Fruit fly (Drosophila melanogaster) whole organism, embryonic: Measurements from ENCODE around the gene Dscam3.

Experiments
- Antp ChIP-seq: fragments of 200-800 bp; sonication (Bioruptor generic); optimal IDR thresholded peaks from 3 replicates; lab custom pipeline; 2016; ENCODE audit warnings: missing biosample characterization, missing genetic modification characterization
- Awh ChIP-seq: fragments of 200-800 bp; sonication (Bioruptor generic); IDR thresholded peaks from 2 replicates; pipeline ENCODE4, ENCODE4 v1.3.6; 2022; ENCODE audit warnings: missing biosample characterization, missing genetic modification characterization
- CG13296 ChIP-seq: fragments of 200-800 bp; sonication (Bioruptor generic); optimal IDR thresholded peaks from 3 replicates; lab custom pipeline; 2018; ENCODE audit warnings: missing biosample characterization, mild to moderate bottlenecking, missing genetic modification characterization
- CG14965 ChIP-seq: fragments of 200-800 bp; sonication (Bioruptor generic); optimal IDR thresholded peaks from 2 replicates; lab custom pipeline; 2016; ENCODE audit warnings: missing biosample characterization, missing genetic modification characterization, borderline replicate concordance
- CG16863 ChIP-seq: fragments of 200-800 bp; sonication (Bioruptor generic); optimal IDR thresholded peaks from 3 replicates; lab custom pipeline; 2016; ENCODE audit warnings: missing biosample characterization, missing genetic modification characterization
- CG18262 ChIP-seq: fragments of 200-800 bp; optimal IDR thresholded peaks from 3 replicates; lab custom pipeline; 2019; ENCODE audit warnings: missing biosample characterization, mild to moderate bottlenecking, missing genetic modification characterization, moderate library complexity
- CG34376 ChIP-seq: fragments of 200-800 bp; sonication (Bioruptor generic); optimal IDR thresholded peaks from 2 replicates; lab custom pipeline; 2018; ENCODE audit warnings: missing biosample characterization, mild to moderate bottlenecking, missing genetic modification characterization
- CG43689 ChIP-seq: fragments of 200-800 bp; sonication (Bioruptor generic); IDR thresholded peaks from 2 replicates; pipeline ENCODE4 v1.3.6; 2022; ENCODE audit warnings: missing biosample characterization, missing genetic modification characterization
- CG4424 ChIP-seq: fragments of 200-800 bp; sonication (Bioruptor generic); optimal IDR thresholded peaks from 3 replicates; lab custom pipeline; 2016; ENCODE audit warnings: missing biosample characterization, missing genetic modification characterization
- CG5953 ChIP-seq: fragments of 200-800 bp; sonication (Bioruptor generic); IDR thresholded peaks from 2 replicates; pipeline ENCODE4 v1.3.6; 2022; ENCODE audit warnings: missing biosample characterization, missing genetic modification characterization
- CG6175 ChIP-seq: fragments of 200-800 bp; sonication (Bioruptor generic); IDR thresholded peaks from 3 replicates; pipeline ENCODE4 v1.3.6; 2022; ENCODE audit warnings: missing biosample characterization, missing genetic modification characterization
- CG6791 ChIP-seq: fragments of 200-800 bp; sonication (Bioruptor generic); IDR thresholded peaks from 3 replicates; pipeline ENCODE4 v1.3.6; 2022; ENCODE audit warnings: missing biosample characterization, missing genetic modification characterization; ENCODE audit not compliant: partially characterized antibody
- CG7745 ChIP-seq: fragments of 200-800 bp; sonication (Bioruptor generic); optimal IDR thresholded peaks from 2 replicates; lab custom pipeline; 2018; ENCODE audit warnings: missing biosample characterization, mild to moderate bottlenecking, missing genetic modification characterization, moderate library complexity
- CG8290 ChIP-seq, 3 experiments: fragments of 200-800 bp; sonication (Bioruptor generic); optimal IDR thresholded peaks; 2 replicates each; lab custom pipeline; 2016 to 2019; ENCODE audit warnings: missing biosample characterization in 3 of 3, missing genetic modification characterization in 3 of 3, mild to moderate bottlenecking in 2 of 3, moderate library complexity in 1 of 3
- CG9609 ChIP-seq: fragments of 200-800 bp; sonication (Bioruptor generic); optimal IDR thresholded peaks from 3 replicates; lab custom pipeline; 2016; ENCODE audit warnings: missing biosample characterization, missing genetic modification characterization
- CTCF ChIP-seq: fragments of 200-800 bp; sonication (Bioruptor generic); optimal IDR thresholded peaks from 2 replicates; lab custom pipeline; 2017; ENCODE audit warnings: missing biosample characterization, mild to moderate bottlenecking, missing genetic modification characterization, moderate library complexity
- CoRest ChIP-seq: fragments of 200-800 bp; sonication (Bioruptor generic); optimal IDR thresholded peaks from 3 replicates; lab custom pipeline; 2018; ENCODE audit warnings: missing biosample characterization, mild to moderate bottlenecking, missing genetic modification characterization, moderate library complexity
- Elba2 ChIP-seq: fragments of 200-800 bp; sonication (Bioruptor generic); optimal IDR thresholded peaks from 3 replicates; lab custom pipeline; 2016; ENCODE audit warnings: missing biosample characterization, missing genetic modification characterization
- Ets65A ChIP-seq: fragments of 200-800 bp; sonication (Bioruptor generic); peaks from one replicate; lab custom pipeline; 2016; ENCODE audit warnings: missing biosample characterization, missing genetic modification characterization
- Ets97D ChIP-seq: fragments of 200-800 bp; sonication (Bioruptor generic); optimal IDR thresholded peaks from 3 replicates; lab custom pipeline; 2016; ENCODE audit warnings: missing biosample characterization, missing genetic modification characterization
- H2.0 ChIP-seq: fragments of 200-800 bp; sonication (Bioruptor generic); IDR thresholded peaks from 2 replicates; pipeline ENCODE4 v1.3.6; 2022; ENCODE audit warnings: missing biosample characterization, missing genetic modification characterization
- HHEX ChIP-seq: fragments of 200-800 bp; sonication (Bioruptor generic); optimal IDR thresholded peaks from 3 replicates; lab custom pipeline; 2017; ENCODE audit warnings: missing biosample characterization, mild to moderate bottlenecking, missing genetic modification characterization, missing genetic modification reagents
- Hsf ChIP-seq: fragments of 200-800 bp; sonication (Bioruptor generic); optimal IDR thresholded peaks from 3 replicates; lab custom pipeline; 2016; ENCODE audit warnings: missing biosample characterization, missing genetic modification characterization
- MESR4 ChIP-seq: fragments of 200-800 bp; sonication (Bioruptor generic); optimal IDR thresholded peaks from 2 replicates; lab custom pipeline; 2018; ENCODE audit warnings: missing biosample characterization, mild to moderate bottlenecking, missing genetic modification characterization, moderate library complexity
- Max ChIP-seq: fragments of 200-800 bp; sonication (Bioruptor generic); optimal IDR thresholded peaks from 2 replicates; lab custom pipeline; 2016; ENCODE audit warnings: missing biosample characterization, mild to moderate bottlenecking, missing genetic modification characterization
- NfI ChIP-seq: fragments of 200-800 bp; sonication (Bioruptor generic); optimal IDR thresholded peaks from 3 replicates; lab custom pipeline; 2018; ENCODE audit warnings: missing biosample characterization, mild to moderate bottlenecking, missing genetic modification characterization, moderate library complexity
- Oli ChIP-seq: fragments of 200-800 bp; sonication (Bioruptor generic); optimal IDR thresholded peaks from 2 replicates; lab custom pipeline; 2018; ENCODE audit warnings: missing biosample characterization, mild to moderate bottlenecking, missing genetic modification characterization, moderate library complexity
- Ptx1 ChIP-seq: fragments of 200-800 bp; sonication (Bioruptor generic); IDR thresholded peaks from 2 replicates; pipeline ENCODE4 v1.3.6; 2022; ENCODE audit warnings: missing biosample characterization, missing genetic modification characterization
- Scr ChIP-seq: fragments of 200-800 bp; sonication (Bioruptor generic); IDR thresholded peaks from 2 replicates; pipeline ENCODE4 v1.3.6; 2022; ENCODE audit warnings: missing biosample characterization, missing genetic modification characterization; ENCODE audit not compliant: partially characterized antibody
- Six4 ChIP-seq: fragments of 200-800 bp; sonication (Bioruptor generic); optimal IDR thresholded peaks from 2 replicates; lab custom pipeline; 2016; ENCODE audit warnings: missing biosample characterization, missing genetic modification characterization
- Ssrp ChIP-seq: fragments of 200-800 bp; sonication (Bioruptor generic); optimal IDR thresholded peaks from 2 replicates; lab custom pipeline; 2018; ENCODE audit warnings: missing biosample characterization, mild to moderate bottlenecking, missing genetic modification characterization, moderate library complexity
- Usf ChIP-seq: fragments of 200-800 bp; sonication (Bioruptor generic); optimal IDR thresholded peaks from 2 replicates; lab custom pipeline; 2017; ENCODE audit warnings: missing genotype, missing biosample characterization, missing genetic modification characterization
- Xbp1 ChIP-seq: fragments of 200-800 bp; sonication (Bioruptor generic); optimal IDR thresholded peaks from 3 replicates; lab custom pipeline; 2016; ENCODE audit warnings: missing biosample characterization, mild to moderate bottlenecking, missing genetic modification characterization
- YL-1 ChIP-seq: fragments of 200-800 bp; sonication (Bioruptor generic); optimal IDR thresholded peaks from 3 replicates; lab custom pipeline; 2017; ENCODE audit warnings: missing biosample characterization, mild to moderate bottlenecking, missing genetic modification characterization
- bcd ChIP-seq: fragments of 200-800 bp; sonication (Bioruptor generic); optimal IDR thresholded peaks from 2 replicates; lab custom pipeline; 2017; ENCODE audit warnings: missing biosample characterization, mild to moderate bottlenecking, missing genetic modification characterization
- btn ChIP-seq: fragments of 200-800 bp; sonication (Bioruptor generic); optimal IDR thresholded peaks from 2 replicates; lab custom pipeline; 2016; ENCODE audit warnings: missing biosample characterization, missing genetic modification characterization
- cwo ChIP-seq: fragments of 200-800 bp; sonication (Bioruptor generic); optimal IDR thresholded peaks from 3 replicates; lab custom pipeline; 2017; ENCODE audit warnings: missing biosample characterization, missing genetic modification characterization, mild to moderate bottlenecking, moderate library complexity, missing genetic modification reagents
- dm ChIP-seq: fragments of 200-800 bp; sonication (Bioruptor generic); optimal IDR thresholded peaks from 3 replicates; lab custom pipeline; 2016; ENCODE audit warnings: missing biosample characterization, missing genetic modification characterization
- eyg ChIP-seq: fragments of 200-800 bp; sonication (Bioruptor generic); optimal IDR thresholded peaks from 3 replicates; lab custom pipeline; 2016; ENCODE audit warnings: missing biosample characterization, missing genetic modification characterization
- fru ChIP-seq: fragments of >200 bp; optimal IDR thresholded peaks from 2 replicates; lab custom pipeline; 2017
- fu2 ChIP-seq: fragments of 200-800 bp; sonication (Bioruptor generic); optimal IDR thresholded peaks from 2 replicates; lab custom pipeline; 2016; ENCODE audit warnings: missing biosample characterization, missing genetic modification characterization
- ham ChIP-seq: fragments of 200-800 bp; sonication (Bioruptor generic); IDR thresholded peaks from 2 replicates; pipeline ENCODE4 v1.3.6; 2022; ENCODE audit warnings: missing biosample characterization, missing genetic modification characterization
- ind ChIP-seq: fragments of 200-800 bp; sonication (Bioruptor generic); optimal IDR thresholded peaks from 3 replicates; lab custom pipeline; 2016; ENCODE audit warnings: missing biosample characterization, missing genetic modification characterization
- klu ChIP-seq: fragments of 200-800 bp; sonication (Bioruptor generic); IDR thresholded peaks from 2 replicates; pipeline ENCODE4 v1.3.6; 2022; ENCODE audit warnings: missing biosample characterization, missing genetic modification characterization
- lilli ChIP-seq: fragments of 200-800 bp; sonication (Bioruptor generic); optimal IDR thresholded peaks from 3 replicates; lab custom pipeline; 2016; ENCODE audit warnings: missing biosample characterization, missing genetic modification characterization
- mam ChIP-seq: fragments of 200-800 bp; sonication (Bioruptor generic); optimal IDR thresholded peaks from 3 replicates; lab custom pipeline; 2016; ENCODE audit warnings: missing biosample characterization, missing genetic modification characterization
- sna ChIP-seq: fragments of 200-800 bp; sonication (Bioruptor generic); IDR thresholded peaks from 2 replicates; pipeline ENCODE4 v1.3.6; 2022; ENCODE audit warnings: missing biosample characterization, missing genetic modification characterization; ENCODE audit not compliant: partially characterized antibody
- sug ChIP-seq: fragments of 200-800 bp; optimal IDR thresholded peaks from 2 replicates; lab custom pipeline; 2019; ENCODE audit warnings: missing biosample characterization, mild to moderate bottlenecking, missing genetic modification characterization, moderate library complexity
- tx ChIP-seq: fragments of 200-800 bp; sonication (Bioruptor generic); optimal IDR thresholded peaks from 2 replicates; lab custom pipeline; 2016; ENCODE audit warnings: missing biosample characterization, missing genetic modification characterization
- zfh2 ChIP-seq: fragments of 200-800 bp; sonication (Bioruptor generic); optimal IDR thresholded peaks from 2 replicates; lab custom pipeline; 2016; ENCODE audit warnings: missing biosample characterization, missing genetic modification characterization

The Dscam3 gene

DNA sequence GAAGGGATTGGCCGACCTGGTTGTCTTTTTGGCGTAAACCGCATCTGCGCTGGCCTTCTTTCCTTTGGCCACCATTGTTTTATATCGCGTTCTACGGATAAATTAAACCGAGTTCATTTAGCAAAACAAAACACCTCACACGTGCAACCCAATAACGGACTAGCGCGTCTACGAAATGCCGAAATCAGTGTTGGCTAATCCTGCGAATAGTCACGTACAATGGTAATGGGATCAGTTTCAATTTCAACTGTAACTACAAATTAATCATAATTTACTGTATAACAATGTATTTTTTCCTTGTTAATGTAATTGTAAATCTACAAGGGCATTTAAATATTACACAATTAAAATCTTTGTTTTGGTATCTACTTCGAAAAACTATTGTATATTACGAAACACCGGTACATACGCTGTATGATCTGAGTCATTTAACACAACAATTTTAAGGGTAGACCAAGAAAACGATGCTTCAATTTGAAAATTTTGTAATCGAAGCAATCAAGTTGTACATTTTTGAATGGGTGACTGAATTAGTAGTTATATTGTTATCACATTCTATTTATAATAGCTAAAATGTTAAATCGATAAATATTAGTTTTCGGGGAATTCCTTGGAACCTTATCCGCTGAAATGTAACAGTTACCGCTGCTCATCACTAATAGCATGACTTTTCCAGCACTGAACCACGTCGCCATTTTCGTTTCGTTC is 34.5 kb upstream of the Dscam3 start, which contains the start of gene SF1 (continued):
- peak; percentile 34 for TF ChIP-seq sug
- peak; percentile 2 for TF ChIP-seq Elba2 (GFP tag; lab: Kevin White, UChicago)
- TF ChIP-seq CG34376: peak; percentile 1
- peak; percentile 14 for TF ChIP-seq YL-1 (GFP tag; lab: Kevin White, UChicago)
- TF ChIP-seq Ets65A (GFP tag; lab: Kevin White, UChicago): peak; percentile 92
- TF ChIP-seq lilli: peak; percentile 69
- TF ChIP-seq CG43689: no peak
- TF ChIP-seq Scr (GFP tag; lab: Robert Waterston, UW): no peak
- peak; percentile 48 for TF ChIP-seq mam
- peak; percentile 14 for TF ChIP-seq tx (GFP tag; lab: Kevin White, UChicago)
- TF ChIP-seq NfI (GFP tag; lab: Kevin White, UChicago): no peak
- TF ChIP-seq dm (GFP tag; lab: Kevin White, UChicago): peak; percentile 85
- peak; percentile 38; the same call in 1 of the 3 replicates for TF ChIP-seq CG6175 (GFP tag; lab: Robert Waterston, UW)
- TF ChIP-seq CG7745 (tag; lab: Kevin White, UChicago): no peak
- TF ChIP-seq CG6791 (GFP tag; lab: Robert Waterston, UW): 0 out of 3 replicates have a peak, but pooled peaks have one; percentile 31
- no peak for TF ChIP-seq CG13296 (GFP tag; lab: Kevin White, UChicago)
- TF ChIP-seq CG9609: peak; percentile 30
- TF ChIP-seq klu (GFP tag; lab: Robert Waterston, UW): peak; percentile 40; the same call in 1 of the 2 replicates
- TF ChIP-seq fru (lab: Kevin White, UChicago): no peak
- peak; percentile 21 for TF ChIP-seq Six4 (GFP tag; lab: Kevin White, UChicago)
- TF ChIP-seq HHEX (GFP tag; lab: Kevin White, UChicago): peak; percentile 35
- TF ChIP-seq bcd (GFP tag; lab: Kevin White, UChicago): peak; percentile 50
- peak; percentile 71 for TF ChIP-seq Max
- TF ChIP-seq Hsf (GFP tag; lab: Kevin White, UChicago): peak; percentile 30
- TF ChIP-seq Antp: peak; percentile 0
- peak; percentile 20 for TF ChIP-seq CG16863 (GFP tag; lab: Kevin White, UChicago)
- TF ChIP-seq H2.0 (GFP tag; lab: Robert Waterston, UW): 0 out of 2 replicates have a peak, but pooled peaks have one; percentile 9
- no peak for TF ChIP-seq Awh
- TF ChIP-seq btn: no peak
- TF ChIP-seq eyg (GFP tag; lab: Kevin White, UChicago): no peak
- TF ChIP-seq Usf (GFP tag; lab: Kevin White, UChicago): peak; percentile 38
- TF ChIP-seq fu2 (GFP tag; lab: Kevin White, UChicago): peak; percentile 16
- no peak for TF ChIP-seq sna (GFP tag; lab: Robert Waterston, UW)
- TF ChIP-seq CG14965: no peak
- TF ChIP-seq cwo (GFP tag; lab: Kevin White, UChicago): peak; percentile 70
- no peak for TF ChIP-seq CG5953 (GFP tag; lab: Robert Waterston, UW)
- TF ChIP-seq Ssrp (tag; lab: Kevin White, UChicago): peak; percentile 29
- peak; percentile 48 for TF ChIP-seq Xbp1 (GFP tag; lab: Kevin White, UChicago)
- peak; percentile 43 for TF ChIP-seq ind (GFP tag; lab: Kevin White, UChicago)
- TF ChIP-seq zfh2 (GFP tag; lab: Kevin White, UChicago): peak; percentile 59
- peak; percentile 30 for TF ChIP-seq MESR4
- TF ChIP-seq Oli (tag; lab: Kevin White, UChicago): peak; percentile 19
- TF ChIP-seq CG8290 (GFP tag; optimal IDR thresholded peaks at IDR 0.05; lab: Kevin White, UChicago): peak; percentile 18
- TF ChIP-seq CG8290 (tag; optimal IDR thresholded peaks at IDR 0.05; lab: Kevin White, UChicago): peak in 1 of 2 experiments; percentile 69
- peak; percentile 71 for TF ChIP-seq CoRest (tag; lab: Kevin White, UChicago)
- no peak for TF ChIP-seq ham (GFP tag; lab: Robert Waterston, UW)
- peak; percentile 23 for TF ChIP-seq Ets97D
- TF ChIP-seq CG4424: peak; percentile 45
- peak; percentile 44 for TF ChIP-seq CG18262 (tag; lab: Kevin White, UChicago)
- 0 out of 2 replicates have a peak, but pooled peaks have one; percentile 7 for TF ChIP-seq Ptx1 (GFP tag; lab: Robert Waterston, UW)
- TF ChIP-seq CTCF (GFP tag; lab: Kevin White, UChicago): no peak
